Fruit fly (Drosophila melanogaster) Kc167 (cell line): ENCODE data around the gene MBD-like.

Experiments
- Myc ChIP-seq: fragments of >200 bp; optimal IDR thresholded peaks from 2 replicates; lab custom pipeline; 2017; ENCODE audit warnings: missing external identifiers
- Sin3A ChIP-seq: fragments of >200 bp; optimal IDR thresholded peaks from 2 replicates; lab custom pipeline; 2018; ENCODE audit warnings: missing external identifiers
- h ChIP-seq: fragments of >200 bp; optimal IDR thresholded peaks from 3 replicates; lab custom pipeline; 2018; ENCODE audit warnings: missing external identifiers
- insv ChIP-seq: fragments of >200 bp; optimal IDR thresholded peaks from 3 replicates; lab custom pipeline; 2018; ENCODE audit warnings: missing external identifiers
- psq ChIP-seq: fragments of >200 bp; optimal IDR thresholded peaks from 2 replicates; lab custom pipeline; 2017; ENCODE audit warnings: missing external identifiers
- ttk ChIP-seq: sonication (Bioruptor generic); optimal IDR thresholded peaks from 2 replicates; lab custom pipeline; 2017; ENCODE audit warnings: missing external identifiers

Gene MBD-like

dm6 chr3R:9551659-9552435 is 7.7 kb upstream of the MBD-like start, which contains the start of the genes mura and RnpS1:
mura (minus strand) TSS chr3R:9551806.
RnpS1 (plus strand) TSS chr3R:9552034.
- no peak for TF ChIP-seq psq
- TF ChIP-seq h (lab: Kevin White, UChicago) = no peak
- no peak for TF ChIP-seq Sin3A (lab: Kevin White, UChicago)
- TF ChIP-seq ttk = no peak
- TF ChIP-seq insv = no peak
- no peak for TF ChIP-seq Myc (lab: Kevin White, UChicago)

dm6 chr3R:9555334-9555974 is 4.1 kb upstream of the MBD-like start, which contains the start of the genes CG9386 and BckdhA:
CG9386 (minus strand) TSS chr3R:9555408.
BckdhA (plus strand) TSS chr3R:9555785.
- TF ChIP-seq ttk (no peak), h (lab: Kevin White, UChicago) (no peak), Myc (lab: Kevin White, UChicago) (no peak), insv (no peak), Sin3A (lab: Kevin White, UChicago) (no peak), psq (no peak)

- TF ChIP-seq Myc (lab: Kevin White, UChicago) = no peak
- TF ChIP-seq insv = no peak
- TF ChIP-seq psq = no peak
- no peak for TF ChIP-seq ttk
- no peak for TF ChIP-seq Sin3A (lab: Kevin White, UChicago)
- no peak for TF ChIP-seq h (lab: Kevin White, UChicago)
Observed at dm6 chr3R:9561121-9561520, 1.6 kb downstream of the MBD-like start.

- TF ChIP-seq h (lab: Kevin White, UChicago) = no peak
- TF ChIP-seq insv = no peak
- no peak for TF ChIP-seq ttk
- TF ChIP-seq psq = no peak
- TF ChIP-seq Sin3A (lab: Kevin White, UChicago) = peak; percentile 6
- TF ChIP-seq Myc (lab: Kevin White, UChicago) = no peak
Observed at dm6 chr3R:9563240-9563992, 3.9 kb downstream of the MBD-like start, which contains the start of the genes CG9393 and Vps45. CG9393 (minus strand) TSS chr3R:9563673. Vps45 (plus strand) TSS chr3R:9563924.

- no peak for TF ChIP-seq ttk
- TF ChIP-seq h (lab: Kevin White, UChicago) = no peak
Observed at dm6 chr3R:9565895-9566294, 6.3 kb downstream of the MBD-like start, which contains the start of gene CG16789. CG16789 (plus strand) TSS chr3R:9566195.

- no peak for TF ChIP-seq insv
Observed at dm6 chr3R:9570114-9570513, 10.6 kb downstream of the MBD-like start, which contains the start of gene CG16790. CG16790 (minus strand) TSS chr3R:9570214.

dm6 chr3R:9570657-9571056 is 11.1 kb downstream of the MBD-like start:
- TF ChIP-seq Myc (lab: Kevin White, UChicago) (no peak), psq (no peak), ttk (no peak), Sin3A (lab: Kevin White, UChicago) (no peak), h (lab: Kevin White, UChicago) (no peak), insv (no peak)

dm6 chr3R:9571523-9571922 is 12.0 kb downstream of the MBD-like start, which contains the start of gene CG9396:
CG9396 (minus strand) TSS chr3R:9571623.
- no peak for TF ChIP-seq Sin3A (lab: Kevin White, UChicago)
- no peak for TF ChIP-seq Myc (lab: Kevin White, UChicago)
- no peak for TF ChIP-seq ttk
- TF ChIP-seq h (lab: Kevin White, UChicago) = no peak
- no peak for TF ChIP-seq insv
- no peak for TF ChIP-seq psq

dm6 chr3R:9572929-9573811 is 13.6 kb downstream of the MBD-like start:
- no peak for TF ChIP-seq Myc (lab: Kevin White, UChicago)
- TF ChIP-seq ttk = no peak
- no peak for TF ChIP-seq psq
- TF ChIP-seq h (lab: Kevin White, UChicago) = no peak
- TF ChIP-seq insv = no peak
- no peak for TF ChIP-seq Sin3A (lab: Kevin White, UChicago)

- no peak for TF ChIP-seq ttk
- no peak for TF ChIP-seq Myc (lab: Kevin White, UChicago)
- no peak for TF ChIP-seq insv
- TF ChIP-seq h (lab: Kevin White, UChicago) = no peak
Observed at dm6 chr3R:9573812-9574587, 14.4 kb downstream of the MBD-like start, which contains the start of gene CG9399. CG9399 (minus strand) TSS chr3R:9574211.
